Fruit fly (Drosophila melanogaster) whole organism, prepupa: ENCODE results near the gene CG14543.

Experiments used
- Blimp-1 ChIP-seq: fragments of 200-800 bp; sonication (Bioruptor generic); optimal IDR thresholded peaks from 3 replicates; lab custom pipeline; 2017; ENCODE audit warnings: missing biosample characterization, missing genetic modification characterization, mild to moderate bottlenecking, moderate library complexity, missing genetic modification reagents
- CG10631 ChIP-seq: fragments of 200-800 bp; sonication (Bioruptor generic); optimal IDR thresholded peaks from 2 replicates; lab custom pipeline; 2016; ENCODE audit warnings: missing biosample characterization, missing genetic modification characterization
- CG10669 ChIP-seq: fragments of 200-800 bp; sonication (Bioruptor generic); optimal IDR thresholded peaks from 3 replicates; lab custom pipeline; 2018; ENCODE audit warnings: missing biosample characterization, mild to moderate bottlenecking, missing genetic modification characterization, moderate library complexity
- CG11294 ChIP-seq: fragments of 200-800 bp; sonication (Bioruptor generic); IDR thresholded peaks from 2 replicates; pipeline ENCODE4 v1.3.6; 2022; ENCODE audit warnings: missing biosample characterization, missing genetic modification characterization
- CG11762 ChIP-seq: fragments of 200-800 bp; sonication (Bioruptor generic); optimal IDR thresholded peaks from 3 replicates; lab custom pipeline; 2016; ENCODE audit warnings: missing biosample characterization, missing genetic modification characterization; ENCODE audit not compliant: insufficient read depth
- CG11902 ChIP-seq: fragments of 200-800 bp; sonication (Bioruptor generic); optimal IDR thresholded peaks from 3 replicates; lab custom pipeline; 2016; ENCODE audit warnings: missing biosample characterization, missing genetic modification characterization
- CG15336 ChIP-seq: fragments of 200-800 bp; sonication (Bioruptor generic); IDR thresholded peaks from 2 replicates; pipeline ENCODE4 v1.3.6; 2022; ENCODE audit warnings: missing biosample characterization, missing genetic modification characterization
- CG1621 ChIP-seq: fragments of 200-800 bp; sonication (Bioruptor generic); optimal IDR thresholded peaks from 3 replicates; lab custom pipeline; 2018; ENCODE audit warnings: missing biosample characterization, mild to moderate bottlenecking, missing genetic modification characterization
- CG16779 ChIP-seq: fragments of 200-800 bp; sonication (Bioruptor generic); optimal IDR thresholded peaks from 3 replicates; lab custom pipeline; 2017; ENCODE audit warnings: missing biosample characterization, mild to moderate bottlenecking, missing genetic modification characterization
- CG31627 ChIP-seq: fragments of 200-800 bp; sonication (Bioruptor generic); optimal IDR thresholded peaks from 3 replicates; lab custom pipeline; 2016; ENCODE audit warnings: missing biosample characterization, missing genetic modification characterization
- CG32006 ChIP-seq: fragments of 200-800 bp; sonication (Bioruptor generic); optimal IDR thresholded peaks from 3 replicates; lab custom pipeline; 2017; ENCODE audit warnings: missing biosample characterization, mild to moderate bottlenecking, missing genetic modification characterization
- CG34406 ChIP-seq: fragments of 200-800 bp; sonication (Bioruptor generic); optimal IDR thresholded peaks from 3 replicates; lab custom pipeline; 2016; ENCODE audit warnings: missing biosample characterization, missing genetic modification characterization
- CG3919 ChIP-seq: fragments of 200-800 bp; sonication (Bioruptor generic); optimal IDR thresholded peaks from 3 replicates; lab custom pipeline; 2016; ENCODE audit warnings: missing biosample characterization, missing genetic modification characterization
- CG4318 ChIP-seq: fragments of 200-800 bp; sonication (Bioruptor generic); optimal IDR thresholded peaks from 3 replicates; lab custom pipeline; 2017; ENCODE audit warnings: missing biosample characterization, mild to moderate bottlenecking, missing genetic modification characterization
- CG6792 ChIP-seq: fragments of 200-800 bp; sonication (Bioruptor generic); optimal IDR thresholded peaks from 3 replicates; lab custom pipeline; 2016; ENCODE audit warnings: missing biosample characterization, missing genetic modification characterization
- CG6808 ChIP-seq: fragments of 200-800 bp; sonication (Bioruptor generic); optimal IDR thresholded peaks from 3 replicates; lab custom pipeline; 2017; ENCODE audit warnings: missing biosample characterization, missing genetic modification characterization, mild to moderate bottlenecking, moderate library complexity, missing genetic modification reagents
- CG6854 ChIP-seq: fragments of 200-800 bp; sonication (Bioruptor generic); optimal IDR thresholded peaks from 2 replicates; lab custom pipeline; 2017; ENCODE audit warnings: missing biosample characterization, mild to moderate bottlenecking, missing genetic modification characterization
- CG7368 ChIP-seq: fragments of 200-800 bp; sonication (Bioruptor generic); optimal IDR thresholded peaks from 3 replicates; lab custom pipeline; 2016; ENCODE audit warnings: missing biosample characterization, missing genetic modification characterization
- CG8632 ChIP-seq: fragments of 200-800 bp; sonication (Bioruptor generic); optimal IDR thresholded peaks from 3 replicates; lab custom pipeline; 2016; ENCODE audit warnings: missing biosample characterization, missing genetic modification characterization
- CG9139 ChIP-seq: fragments of 200-800 bp; sonication (Bioruptor generic); optimal IDR thresholded peaks from 3 replicates; lab custom pipeline; 2017; ENCODE audit warnings: missing biosample characterization, mild to moderate bottlenecking, missing genetic modification characterization
- Eip75B ChIP-seq: fragments of 200-800 bp; sonication (Bioruptor generic); optimal IDR thresholded peaks from 3 replicates; lab custom pipeline; 2016; ENCODE audit warnings: missing biosample characterization, missing genetic modification characterization
- Eip78C ChIP-seq: fragments of 200-800 bp; sonication (Bioruptor generic); peaks from one replicate; lab custom pipeline; 2016; ENCODE audit warnings: missing biosample characterization, missing genetic modification characterization
- Eip93F ChIP-seq: fragments of 200-800 bp; sonication (Bioruptor generic); optimal IDR thresholded peaks from 2 replicates; lab custom pipeline; 2016; ENCODE audit warnings: missing biosample characterization, mild to moderate bottlenecking, missing genetic modification characterization
- Ets96B ChIP-seq: fragments of 200-800 bp; optimal IDR thresholded peaks from 2 replicates; lab custom pipeline; 2019; ENCODE audit warnings: missing biosample characterization, mild to moderate bottlenecking, missing genetic modification characterization, moderate library complexity
- Gug ChIP-seq: fragments of 200-800 bp; sonication (Bioruptor generic); IDR thresholded peaks from 2 replicates; pipeline ENCODE4 v1.3.6; 2022; ENCODE audit warnings: missing biosample characterization, missing genetic modification characterization
- Hr38 ChIP-seq: sonication (Bioruptor generic); optimal IDR thresholded peaks from 2 replicates; lab custom pipeline; 2016; ENCODE audit warnings: missing biosample characterization, missing genetic modification characterization
- Hr4 ChIP-seq: fragments of 200-800 bp; sonication (Bioruptor generic); optimal IDR thresholded peaks from 3 replicates; lab custom pipeline; 2016; ENCODE audit warnings: missing biosample characterization, missing genetic modification characterization
- Lpt ChIP-seq: fragments of 200-800 bp; sonication (Bioruptor generic); optimal IDR thresholded peaks from 3 replicates; lab custom pipeline; 2016; ENCODE audit warnings: missing biosample characterization, missing genetic modification characterization
- Met ChIP-seq: fragments of 200-800 bp; sonication (Bioruptor generic); optimal IDR thresholded peaks from 3 replicates; lab custom pipeline; 2016; ENCODE audit warnings: missing biosample characterization, missing genetic modification characterization
- OdsH ChIP-seq: fragments of 200-800 bp; sonication (Bioruptor generic); optimal IDR thresholded peaks from 3 replicates; lab custom pipeline; 2016; ENCODE audit warnings: missing biosample characterization, missing genetic modification characterization
- Smox ChIP-seq: fragments of 200-800 bp; sonication (Bioruptor generic); optimal IDR thresholded peaks from 3 replicates; lab custom pipeline; 2016; ENCODE audit warnings: missing biosample characterization, missing genetic modification characterization
- Sox102F ChIP-seq: fragments of 200-800 bp; sonication (Bioruptor generic); optimal IDR thresholded peaks from 2 replicates; lab custom pipeline; 2016; ENCODE audit warnings: missing biosample characterization, mild to moderate bottlenecking, missing genetic modification characterization
- Sox14 ChIP-seq: fragments of 200-800 bp; sonication (Bioruptor generic); optimal IDR thresholded peaks from 3 replicates; lab custom pipeline; 2016; ENCODE audit warnings: missing biosample characterization, missing genetic modification characterization
- Sox15 ChIP-seq: fragments of 200-800 bp; sonication (Bioruptor generic); optimal IDR thresholded peaks from 3 replicates; lab custom pipeline; 2016; ENCODE audit warnings: missing biosample characterization, missing genetic modification characterization
- achi ChIP-seq: fragments of 200-800 bp; sonication (Bioruptor generic); optimal IDR thresholded peaks from 3 replicates; lab custom pipeline; 2016; ENCODE audit warnings: missing biosample characterization, missing genetic modification characterization
- acj6 ChIP-seq: fragments of 200-800 bp; sonication (Bioruptor generic); optimal IDR thresholded peaks from 3 replicates; lab custom pipeline; 2016; ENCODE audit warnings: missing biosample characterization, missing genetic modification characterization
- cyc ChIP-seq: fragments of 200-800 bp; sonication (Bioruptor generic); optimal IDR thresholded peaks from 3 replicates; lab custom pipeline; 2016; ENCODE audit warnings: missing biosample characterization, missing genetic modification characterization
- dac ChIP-seq: fragments of 200-800 bp; sonication (Bioruptor generic); optimal IDR thresholded peaks from 2 replicates; lab custom pipeline; 2017; ENCODE audit warnings: missing biosample characterization, mild to moderate bottlenecking, missing genetic modification characterization
- eg ChIP-seq: fragments of 200-800 bp; sonication (Bioruptor generic); IDR thresholded peaks from 3 replicates; pipeline ENCODE4 v1.3.6; 2022; ENCODE audit warnings: missing biosample characterization, missing genetic modification characterization
- fd59A ChIP-seq: fragments of 200-800 bp; sonication (Bioruptor generic); optimal IDR thresholded peaks from 2 replicates; lab custom pipeline; 2017; ENCODE audit warnings: missing biosample characterization, mild to moderate bottlenecking, missing genetic modification characterization, missing genetic modification reagents
- fd85E ChIP-seq: fragments of 200-800 bp; sonication (Bioruptor generic); optimal IDR thresholded peaks from 3 replicates; lab custom pipeline; 2016; ENCODE audit warnings: missing biosample characterization, missing genetic modification characterization
- lz ChIP-seq: fragments of 200-800 bp; sonication (Bioruptor generic); optimal IDR thresholded peaks from 3 replicates; lab custom pipeline; 2016; ENCODE audit warnings: missing biosample characterization, missing genetic modification characterization
- net ChIP-seq: fragments of 200-800 bp; sonication (Bioruptor generic); optimal IDR thresholded peaks from 3 replicates; lab custom pipeline; 2016; ENCODE audit warnings: missing biosample characterization, missing genetic modification characterization
- spab ChIP-seq: fragments of 200-800 bp; sonication (Bioruptor generic); optimal IDR thresholded peaks from 2 replicates; lab custom pipeline; 2017; ENCODE audit warnings: missing biosample characterization, mild to moderate bottlenecking, missing genetic modification characterization, missing genetic modification reagents
- ss ChIP-seq, 2 experiments: fragments of 200-800 bp; sonication (Bioruptor generic); optimal IDR thresholded peaks; 2 replicates in 1 of 2; 3 replicates in 1 of 2; lab custom pipeline; 2017 to 2018; ENCODE audit warnings: mild to moderate bottlenecking in 2 of 2, missing biosample characterization in 2 of 2, missing genetic modification characterization in 2 of 2, moderate library complexity in 1 of 2
- svp ChIP-seq: fragments of 200-800 bp; sonication (Bioruptor generic); peaks from one replicate; lab custom pipeline; 2016; ENCODE audit warnings: missing biosample characterization, missing genetic modification characterization
- topi ChIP-seq: fragments of 200-800 bp; sonication (Bioruptor generic); optimal IDR thresholded peaks from 3 replicates; lab custom pipeline; 2016; ENCODE audit warnings: missing biosample characterization, missing genetic modification characterization
- vri ChIP-seq: fragments of 200-800 bp; sonication (Bioruptor generic); optimal IDR thresholded peaks from 3 replicates; lab custom pipeline; 2016; ENCODE audit warnings: missing biosample characterization, mild to moderate bottlenecking, missing genetic modification characterization

Gene CG14543

dm6 chr3R:26072477-26072876, 16.0 kb downstream of the CG14543 start (continued):
- TF ChIP-seq CG8632 (GFP tag; lab: Kevin White, UChicago) (peak; percentile 76), CG31627 (GFP tag; lab: Kevin White, UChicago) (peak; percentile 66), CG6792 (GFP tag; lab: Kevin White, UChicago) (peak; percentile 86), CG9139 (GFP tag; lab: Kevin White, UChicago) (peak; percentile 56), Lpt (GFP tag; lab: Kevin White, UChicago) (peak; percentile 84), vri (GFP tag; lab: Kevin White, UChicago) (peak; percentile 59), Eip75B (peak; percentile 81), CG1621 (tag; lab: Kevin White, UChicago) (peak; percentile 74), cyc (peak; percentile 76), CG6854 (GFP tag; lab: Kevin White, UChicago) (peak; percentile 13), Gug (GFP tag; lab: Robert Waterston, UW) (peak; percentile 76)
- TF ChIP-seq, all 60 proteins: peak for 57

- TF ChIP-seq CG8632 (GFP tag; lab: Kevin White, UChicago) = no peak
- TF ChIP-seq CG3919 (GFP tag; lab: Kevin White, UChicago) = peak; percentile 29
- TF ChIP-seq Ets96B (tag; lab: Kevin White, UChicago) = peak; percentile 50
- peak; percentile 29 for TF ChIP-seq spab (GFP tag; lab: Kevin White, UChicago)
- TF ChIP-seq CG6854 (GFP tag; lab: Kevin White, UChicago) = no peak
- no peak for TF ChIP-seq cyc
- TF ChIP-seq Smox (GFP tag; lab: Kevin White, UChicago) = no peak
- TF ChIP-seq fd59A (GFP tag; lab: Kevin White, UChicago) = no peak
- no peak for TF ChIP-seq CG9139 (GFP tag; lab: Kevin White, UChicago)
- peak; percentile 33 for TF ChIP-seq CG32006 (GFP tag; lab: Kevin White, UChicago)
- TF ChIP-seq Sox15 = no peak
- TF ChIP-seq svp (GFP tag; lab: Kevin White, UChicago) = peak; percentile 36
- TF ChIP-seq fd85E (GFP tag; lab: Kevin White, UChicago) = no peak
- no peak for TF ChIP-seq dac (GFP tag; lab: Kevin White, UChicago)
- TF ChIP-seq Gug (GFP tag; lab: Robert Waterston, UW) = no peak
- peak; percentile 26 for TF ChIP-seq Eip75B
- peak; percentile 27 for TF ChIP-seq CG10631
- peak; percentile 21 for TF ChIP-seq OdsH (GFP tag; lab: Kevin White, UChicago)
- no peak for TF ChIP-seq CG34406 (GFP tag; lab: Kevin White, UChicago)
- TF ChIP-seq Met (GFP tag; lab: Kevin White, UChicago) = peak; percentile 25
- TF ChIP-seq Sox14 = peak; percentile 23
- 0 out of 2 replicates have a peak, but pooled peaks have one; percentile 8 for TF ChIP-seq CG15336 (GFP tag; lab: Robert Waterston, UW)
- TF ChIP-seq net (GFP tag; lab: Kevin White, UChicago) = no peak
- TF ChIP-seq vri (GFP tag; lab: Kevin White, UChicago) = no peak
- TF ChIP-seq Eip78C (GFP tag; lab: Kevin White, UChicago) = peak; percentile 81
- peak; percentile 4 for TF ChIP-seq CG31627 (GFP tag; lab: Kevin White, UChicago)
- 0 out of 3 replicates have a peak, but pooled peaks have one; percentile 22 for TF ChIP-seq eg (GFP tag; lab: Robert Waterston, UW)
- TF ChIP-seq CG6808 (GFP tag; lab: Kevin White, UChicago) = peak; percentile 48
- TF ChIP-seq ss (GFP tag; optimal IDR thresholded peaks at IDR 0.05; lab: Kevin White, UChicago) = no peak
- no peak for TF ChIP-seq Hr38 (GFP tag; lab: Kevin White, UChicago)
- no peak for TF ChIP-seq Sox102F
- no peak for TF ChIP-seq Lpt (GFP tag; lab: Kevin White, UChicago)
- TF ChIP-seq Eip93F = no peak
- no peak for TF ChIP-seq CG11294 (GFP tag; lab: Robert Waterston, UW)
- TF ChIP-seq Hr4 (GFP tag; lab: Kevin White, UChicago) = no peak
- no peak for TF ChIP-seq acj6 (GFP tag; lab: Kevin White, UChicago)
- TF ChIP-seq CG4318 (GFP tag; lab: Kevin White, UChicago) = no peak
- no peak for TF ChIP-seq CG11902 (GFP tag; lab: Kevin White, UChicago)
- TF ChIP-seq CG7368 (GFP tag; lab: Kevin White, UChicago) = no peak
- peak; percentile 30 for TF ChIP-seq CG10669 (GFP tag; lab: Kevin White, UChicago)
- TF ChIP-seq CG16779 (tag; lab: Kevin White, UChicago) = no peak
- TF ChIP-seq lz (GFP tag; lab: Kevin White, UChicago) = no peak
- peak; percentile 36 for TF ChIP-seq CG6792 (GFP tag; lab: Kevin White, UChicago)
- TF ChIP-seq topi (GFP tag; lab: Kevin White, UChicago) = peak; percentile 22
- no peak for TF ChIP-seq Blimp-1 (GFP tag; lab: Kevin White, UChicago)
- peak; percentile 39 for TF ChIP-seq achi (GFP tag; lab: Kevin White, UChicago)
- no peak for TF ChIP-seq CG1621 (tag; lab: Kevin White, UChicago)
- peak; percentile 2 for TF ChIP-seq CG11762
Observed at dm6 chr3R:26075252-26075651, 18.8 kb downstream of the CG14543 start.
